Worm (Caenorhabditis elegans) whole organism, L1 larva: ENCODE results near the gene R03E9.2.

Experiments used
- C04F5.9 ChIP-seq: sonication (generic microtip); optimal IDR thresholded peaks from 2 replicates; lab custom pipeline; 2016; ENCODE audit warnings: missing genetic modification characterization, missing compliant biosample characterization
- C16A3.4 ChIP-seq: fragments of 150-350 bp; optimal IDR thresholded peaks from 2 replicates; lab custom pipeline; 2014; ENCODE audit warnings: missing biosample characterization, missing genetic modification characterization
- C34B4.2 ChIP-seq: sonication (generic microtip); optimal IDR thresholded peaks from 2 replicates; lab custom pipeline; 2017; ENCODE audit warnings: mild to moderate bottlenecking, missing genetic modification characterization, missing compliant biosample characterization
- Y116A8C.19 ChIP-seq: sonication (generic microtip); optimal IDR thresholded peaks from 2 replicates; lab custom pipeline; 2016; ENCODE audit warnings: missing compliant biosample characterization, missing genetic modification characterization, borderline replicate concordance
- alr-1 ChIP-seq: fragments of 200-800 bp; sonication (Bioruptor generic); optimal IDR thresholded peaks from 2 replicates; lab custom pipeline; 2018; ENCODE audit warnings: borderline replicate concordance, mild to moderate bottlenecking, missing genetic modification characterization, missing compliant biosample characterization
- ama-1 ChIP-seq: fragments of 150-350 bp; optimal IDR thresholded peaks from 2 replicates; lab custom pipeline; 2014
- blmp-1 ChIP-seq: fragments of 150-350 bp; optimal IDR thresholded peaks from 2 replicates; lab custom pipeline; 2014; ENCODE audit warnings: missing biosample characterization, missing genetic modification characterization
- ceh-82 ChIP-seq, 3 experiments: fragments of 150-350 bp in 1 of 3; sonication (generic microtip) in 2 of 3; optimal IDR thresholded peaks; 2 replicates each; lab custom pipeline; 2014 to 2017; ENCODE audit warnings: missing biosample characterization in 3 of 3, missing genetic modification characterization in 3 of 3
- ceh-88 ChIP-seq: fragments of 200-800 bp; sonication (Bioruptor generic); IDR thresholded peaks from 2 replicates; pipeline ENCODE4 v1.3.6; 2022; ENCODE audit warnings: missing genetic modification characterization, missing compliant biosample characterization
- ceh-90 ChIP-seq: sonication (generic microtip); optimal IDR thresholded peaks from 2 replicates; lab custom pipeline; 2016; ENCODE audit warnings: missing genetic modification characterization, missing compliant biosample characterization
- dpl-1 ChIP-seq, 3 experiments: fragments of 150-350 bp in 2 of 3; sonication (generic microtip) in 1 of 3; optimal IDR thresholded peaks; 2 replicates each; lab custom pipeline; 2014 to 2017; ENCODE audit warnings: missing biosample characterization in 3 of 3, missing genetic modification characterization in 3 of 3, missing genetic modification reagents in 3 of 3
- dsc-1 ChIP-seq: sonication (generic microtip); optimal IDR thresholded peaks from 2 replicates; lab custom pipeline; 2016; ENCODE audit warnings: mild to moderate bottlenecking, missing genetic modification characterization, missing compliant biosample characterization
- egl-27 ChIP-seq, 2 experiments: fragments of 150-350 bp in 1 of 2; sonication (generic microtip); optimal IDR thresholded peaks; 3 replicates each; lab custom pipeline; 2017 to 2018; ENCODE audit warnings: missing biosample characterization in 2 of 2, missing genetic modification characterization in 2 of 2, missing genetic modification reagents in 2 of 2
- elt-2 ChIP-seq: sonication (generic microtip); optimal IDR thresholded peaks from 2 replicates; lab custom pipeline; 2016; ENCODE audit warnings: missing genetic modification characterization, mild to moderate bottlenecking, inconsistent platforms, missing compliant biosample characterization, missing genetic modification reagents
- elt-3 ChIP-seq, 6 experiments: fragments of 150-350 bp in 1 of 6; sonication (generic microtip); optimal IDR thresholded peaks; 2 replicates each; lab custom pipeline; 2017 to 2018; ENCODE audit warnings: missing biosample characterization in 6 of 6, missing genetic modification characterization in 6 of 6, inconsistent platforms in 1 of 6
- fkh-10 ChIP-seq: sonication (generic microtip); optimal IDR thresholded peaks from 2 replicates; lab custom pipeline; 2017; ENCODE audit warnings: missing biosample characterization, missing genetic modification reagents, missing genetic modification characterization
- fkh-4 ChIP-seq: sonication (generic microtip); optimal IDR thresholded peaks from 2 replicates; lab custom pipeline; 2016; ENCODE audit warnings: missing compliant biosample characterization, missing genetic modification characterization, borderline replicate concordance
- fkh-8 ChIP-seq: sonication (generic microtip); optimal IDR thresholded peaks from 2 replicates; lab custom pipeline; 2016; ENCODE audit warnings: mild to moderate bottlenecking, missing genetic modification characterization, missing compliant biosample characterization
- fos-1 ChIP-seq: fragments of 150-350 bp; optimal IDR thresholded peaks from 2 replicates; lab custom pipeline; 2014; ENCODE audit warnings: missing biosample characterization, missing genetic modification characterization
- grh-1 ChIP-seq: fragments of 200-800 bp; sonication (Bioruptor generic); IDR thresholded peaks from 2 replicates; pipeline ENCODE4 v1.3.6; 2022; ENCODE audit warnings: missing genetic modification reagents, missing genetic modification characterization, missing compliant biosample characterization
- hlh-17 ChIP-seq: fragments of 200-800 bp; sonication (Bioruptor generic); optimal IDR thresholded peaks from 2 replicates; lab custom pipeline; 2018; ENCODE audit warnings: missing genetic modification characterization, mild to moderate bottlenecking, missing compliant biosample characterization, moderate library complexity, borderline replicate concordance
- hlh-4 ChIP-seq: sonication (generic microtip); optimal IDR thresholded peaks from 2 replicates; lab custom pipeline; 2016; ENCODE audit warnings: mild to moderate bottlenecking, missing genetic modification characterization, missing compliant biosample characterization
- hpl-2 ChIP-seq: fragments of 150-350 bp; optimal IDR thresholded peaks from 2 replicates; lab custom pipeline; 2014; ENCODE audit warnings: missing biosample characterization, missing genetic modification reagents, missing genetic modification characterization
- irx-1 ChIP-seq: sonication (generic microtip); optimal IDR thresholded peaks from 2 replicates; lab custom pipeline; 2016; ENCODE audit warnings: missing genetic modification characterization, missing compliant biosample characterization
- lin-13 ChIP-seq: fragments of 150-350 bp; optimal IDR thresholded peaks from 2 replicates; lab custom pipeline; 2014; ENCODE audit warnings: missing biosample characterization, missing genetic modification reagents, missing genetic modification characterization
- lin-15B ChIP-seq: fragments of 150-350 bp; sonication (generic microtip); optimal IDR thresholded peaks from 3 replicates; lab custom pipeline; 2014; ENCODE audit warnings: missing biosample characterization, missing genetic modification characterization
- lin-35 ChIP-seq, 2 experiments: fragments of 150-350 bp; optimal IDR thresholded peaks; 2 replicates each; lab custom pipeline; 2014; ENCODE audit warnings: missing biosample characterization in 2 of 2, missing genetic modification characterization in 2 of 2, missing genetic modification reagents in 2 of 2
- lin-39 ChIP-seq: fragments of 150-350 bp; optimal IDR thresholded peaks from 2 replicates; lab custom pipeline; 2014; ENCODE audit warnings: missing biosample characterization, missing genetic modification reagents, missing genetic modification characterization
- lir-3 ChIP-seq: sonication (generic microtip); optimal IDR thresholded peaks from 2 replicates; lab custom pipeline; 2016; ENCODE audit warnings: mild to moderate bottlenecking, missing genetic modification characterization, moderate library complexity, missing compliant biosample characterization; ENCODE audit not compliant: poor library complexity
- mdl-1 ChIP-seq, 2 experiments: fragments of 150-350 bp; optimal IDR thresholded peaks; 2 replicates each; lab custom pipeline; 2014 to 2017; ENCODE audit warnings: missing biosample characterization in 2 of 2, missing genetic modification characterization in 2 of 2, inconsistent platforms in 1 of 2
- nhr-11 ChIP-seq: fragments of 150-350 bp; optimal IDR thresholded peaks from 2 replicates; lab custom pipeline; 2014; ENCODE audit warnings: missing biosample characterization, missing genetic modification characterization
- nhr-12 ChIP-seq: sonication (generic microtip); optimal IDR thresholded peaks from 2 replicates; lab custom pipeline; 2017; ENCODE audit warnings: missing biosample characterization, missing genetic modification characterization
- nhr-19 ChIP-seq: fragments of 200-800 bp; sonication (Bioruptor generic); conservative IDR thresholded peaks from 2 replicates; pipeline ENCODE4 v1.3.6; 2022; ENCODE audit warnings: missing genetic modification characterization, missing compliant biosample characterization
- nhr-20 ChIP-seq: sonication (generic microtip); optimal IDR thresholded peaks from 2 replicates; lab custom pipeline; 2016; ENCODE audit warnings: mild to moderate bottlenecking, missing genetic modification characterization, missing compliant biosample characterization
- nhr-28 ChIP-seq: fragments of 150-350 bp; optimal IDR thresholded peaks from 2 replicates; lab custom pipeline; 2014; ENCODE audit warnings: missing biosample characterization, missing genetic modification characterization
- nhr-71 ChIP-seq: sonication (generic microtip); optimal IDR thresholded peaks from 2 replicates; lab custom pipeline; 2016; ENCODE audit warnings: mild to moderate bottlenecking, missing genetic modification characterization, moderate library complexity, missing compliant biosample characterization
- nhr-77 ChIP-seq: fragments of 150-350 bp; optimal IDR thresholded peaks from 2 replicates; lab custom pipeline; 2014; ENCODE audit warnings: missing biosample characterization, missing genetic modification characterization
- nhr-85 ChIP-seq: sonication (generic microtip); peaks from one replicate; lab custom pipeline; 2016; ENCODE audit warnings: missing genetic modification characterization, inconsistent platforms, missing compliant biosample characterization
- nhr-90 ChIP-seq: sonication (generic microtip); optimal IDR thresholded peaks from 2 replicates; lab custom pipeline; 2016; ENCODE audit warnings: mild to moderate bottlenecking, missing genetic modification characterization, missing compliant biosample characterization; ENCODE audit not compliant: poor library complexity
- pag-3 ChIP-seq: sonication (generic microtip); optimal IDR thresholded peaks from 2 replicates; lab custom pipeline; 2017; ENCODE audit warnings: missing genetic modification characterization, mild to moderate bottlenecking, missing compliant biosample characterization, antibody characterized with exemption, borderline replicate concordance; ENCODE audit not compliant: insufficient read depth
- pax-3 ChIP-seq: fragments of 200-800 bp; sonication (Bioruptor generic); optimal IDR thresholded peaks from 2 replicates; lab custom pipeline; 2018; ENCODE audit warnings: mild to moderate bottlenecking, missing genetic modification characterization, moderate library complexity, missing compliant biosample characterization
- rnt-1 ChIP-seq: sonication (generic microtip); optimal IDR thresholded peaks from 2 replicates; lab custom pipeline; 2016; ENCODE audit warnings: mild to moderate bottlenecking, missing genetic modification characterization, moderate library complexity, missing compliant biosample characterization
- skn-1 ChIP-seq: fragments of 150-350 bp; optimal IDR thresholded peaks from 2 replicates; lab custom pipeline; 2014; ENCODE audit warnings: missing biosample characterization, missing genetic modification characterization
- sox-4 ChIP-seq: sonication (generic microtip); optimal IDR thresholded peaks from 2 replicates; lab custom pipeline; 2016; ENCODE audit warnings: missing genetic modification characterization, missing compliant biosample characterization
- sptf-1 ChIP-seq: fragments of 150-350 bp; optimal IDR thresholded peaks from 2 replicates; lab custom pipeline; 2014; ENCODE audit warnings: missing biosample characterization, missing genetic modification characterization
- tbx-2 ChIP-seq: sonication (generic microtip); optimal IDR thresholded peaks from 2 replicates; lab custom pipeline; 2016; ENCODE audit warnings: missing genetic modification characterization, missing compliant biosample characterization
- tlp-1 ChIP-seq: fragments of 150-350 bp; optimal IDR thresholded peaks from 2 replicates; lab custom pipeline; 2014; ENCODE audit warnings: missing biosample characterization, missing genetic modification characterization
- unc-30 ChIP-seq: sonication (generic microtip); optimal IDR thresholded peaks from 2 replicates; lab custom pipeline; 2017; ENCODE audit warnings: missing biosample characterization, missing genetic modification characterization
- unc-98 ChIP-seq: fragments of 200-800 bp; sonication (Bioruptor generic); IDR thresholded peaks from 2 replicates; pipeline ENCODE4 v1.3.6; 2022; ENCODE audit warnings: missing genetic modification characterization, missing compliant biosample characterization
- vab-15 ChIP-seq: sonication (generic microtip); optimal IDR thresholded peaks from 2 replicates; lab custom pipeline; 2017; ENCODE audit warnings: missing genotype, mild to moderate bottlenecking, missing genetic modification characterization, missing compliant biosample characterization
- zag-1 ChIP-seq: fragments of 150-350 bp; optimal IDR thresholded peaks from 2 replicates; lab custom pipeline; 2014; ENCODE audit warnings: missing biosample characterization, missing genetic modification characterization
- ztf-11 ChIP-seq, 2 experiments: sonication (generic microtip); optimal IDR thresholded peaks; 2 replicates each; lab custom pipeline; 2016 to 2017; ENCODE audit warnings: missing genetic modification characterization in 2 of 2, missing biosample characterization in 1 of 2, missing compliant biosample characterization in 1 of 2
- ztf-4 ChIP-seq: fragments of 150-350 bp; optimal IDR thresholded peaks from 2 replicates; lab custom pipeline; 2014; ENCODE audit warnings: missing biosample characterization, missing genetic modification characterization

The R03E9.2 gene

ce11 chrX:6741532-6741931 lies 8.4 kb upstream of the R03E9.2 start (continued):
- TF ChIP-seq nhr-11: no peak
- peak; percentile 34 for TF ChIP-seq lin-13 (GFP tag; lab: Kevin White, UChicago)
- peak; percentile 34 for TF ChIP-seq nhr-19 (GFP tag; lab: Robert Waterston, UW)
- TF ChIP-seq C04F5.9: no peak
- TF ChIP-seq tbx-2: no peak
- TF ChIP-seq blmp-1: peak; percentile 96
- no peak for TF ChIP-seq irx-1
- TF ChIP-seq skn-1 (tag; lab: Kevin White, UChicago): peak; percentile 4
- TF ChIP-seq unc-98: no peak
- no peak for TF ChIP-seq sox-4 (tag; lab: Kevin White, UChicago)
- TF ChIP-seq lin-35 (GFP tag; optimal IDR thresholded peaks at IDR 0.05; lab: Kevin White, UChicago): peak; percentile 28 to 69
- peak; percentile 49 for TF ChIP-seq nhr-71 (tag; lab: Kevin White, UChicago)
- no peak for TF ChIP-seq ceh-90
- no peak for TF ChIP-seq unc-30 (tag; lab: Kevin White, UChicago)
- TF ChIP-seq egl-27 (tag; optimal IDR thresholded peaks at IDR 0.05; lab: Kevin White, UChicago): peak in 1 of 2 experiments; percentile 26
- TF ChIP-seq pax-3 (tag; lab: Kevin White, UChicago): no peak
- TF ChIP-seq rnt-1 (tag; lab: Kevin White, UChicago): peak; percentile 64
- peak; percentile 79 for TF ChIP-seq ztf-4 (tag; lab: Kevin White, UChicago)
- no peak for TF ChIP-seq ztf-11 (tag; optimal IDR thresholded peaks at IDR 0.05; lab: Kevin White, UChicago)
- peak; percentile 65 for TF ChIP-seq C16A3.4 (tag; lab: Kevin White, UChicago)
- TF ChIP-seq dpl-1 (GFP tag; optimal IDR thresholded peaks at IDR 0.05; lab: Kevin White, UChicago): peak; percentile 8 to 17 (median 17)
- no peak; the same call in 1 of the 2 replicates for TF ChIP-seq ceh-88 (GFP tag; lab: Robert Waterston, UW)
- no peak for TF ChIP-seq ceh-82 (tag; optimal IDR thresholded peaks at IDR 0.05; lab: Kevin White, UChicago)
- no peak for TF ChIP-seq alr-1 (tag; lab: Kevin White, UChicago)
- TF ChIP-seq sptf-1 (tag; lab: Kevin White, UChicago): no peak
- TF ChIP-seq fkh-4: no peak
- TF ChIP-seq lir-3 (tag; lab: Kevin White, UChicago): peak; percentile 73
- no peak for TF ChIP-seq hpl-2 (GFP tag; lab: Kevin White, UChicago)
- no peak for TF ChIP-seq fos-1 (tag; lab: Kevin White, UChicago)
- no peak for TF ChIP-seq vab-15 (tag; lab: Kevin White, UChicago)
- no peak for TF ChIP-seq hlh-4 (tag; lab: Kevin White, UChicago)
- TF ChIP-seq pag-3 (tag; lab: Kevin White, UChicago): no peak
- TF ChIP-seq C34B4.2 (tag; lab: Kevin White, UChicago): no peak
- peak; percentile 25 for TF ChIP-seq elt-2
- peak; percentile 78 for TF ChIP-seq nhr-90
- no peak for TF ChIP-seq mdl-1 (tag; optimal IDR thresholded peaks at IDR 0.05; lab: Kevin White, UChicago)
- TF ChIP-seq elt-3 (tag; optimal IDR thresholded peaks at IDR 0.05; lab: Kevin White, UChicago): peak in 2 of 6 experiments; percentile 88 to 90
- TF ChIP-seq nhr-12 (tag; lab: Kevin White, UChicago): no peak
- no peak for TF ChIP-seq hlh-17 (GFP tag; lab: Kevin White, UChicago)
- TF ChIP-seq nhr-85: peak; percentile 98
- TF ChIP-seq fkh-8 (tag; lab: Kevin White, UChicago): no peak
- TF ChIP-seq nhr-77 (tag; lab: Kevin White, UChicago): no peak
- TF ChIP-seq grh-1: peak; percentile 85
- TF ChIP-seq zag-1: no peak
- no peak for TF ChIP-seq lin-15B (tag; lab: Kevin White, UChicago)
- no peak for TF ChIP-seq dsc-1 (tag; lab: Kevin White, UChicago)
- no peak for TF ChIP-seq ama-1 (lab: Kevin White, UChicago)
- no peak for TF ChIP-seq lin-39
- no peak for TF ChIP-seq nhr-28 (tag; lab: Kevin White, UChicago)
- no peak for TF ChIP-seq tlp-1
- no peak for TF ChIP-seq Y116A8C.19
- TF ChIP-seq nhr-20: peak; percentile 76
- TF ChIP-seq fkh-10 (GFP tag; lab: Kevin White, UChicago): no peak
